Worm (Caenorhabditis elegans): ENCODE measurements around the gene Y45G5AM.9.

Y45G5AM.9 gene

ce11 chrV:4131471-4131939, 62.9 kb downstream of the Y45G5AM.9 start, which contains the start of gene nhr-57 (continued):
- TF ChIP-seq saeg-2 (GFP tag; IDR thresholded peaks at IDR 0.05) = 0 out of 2 replicates have a peak, but pooled peaks have one; percentile 54
- TF ChIP-seq nhr-25 (tag; optimal IDR thresholded peaks at IDR 0.05; ENCODE audit: borderline replicate concordance, insufficient read depth) = peak; percentile 62
